Worm (Caenorhabditis elegans) whole organism, L4/young adult: ENCODE measurements around the gene Y1A5A.1.

Experiments
- W03F9.2 ChIP-seq: fragments of 150-350 bp; optimal IDR thresholded peaks from 2 replicates; lab custom pipeline; 2014; ENCODE audit warnings: missing biosample characterization, missing genetic modification characterization
- him-1 ChIP-seq: sonication (generic microtip); optimal IDR thresholded peaks from 2 replicates; lab custom pipeline; 2016; ENCODE audit warnings: missing genotype, missing genetic modification reagents, missing genetic modification characterization, missing compliant biosample characterization

DNA sequence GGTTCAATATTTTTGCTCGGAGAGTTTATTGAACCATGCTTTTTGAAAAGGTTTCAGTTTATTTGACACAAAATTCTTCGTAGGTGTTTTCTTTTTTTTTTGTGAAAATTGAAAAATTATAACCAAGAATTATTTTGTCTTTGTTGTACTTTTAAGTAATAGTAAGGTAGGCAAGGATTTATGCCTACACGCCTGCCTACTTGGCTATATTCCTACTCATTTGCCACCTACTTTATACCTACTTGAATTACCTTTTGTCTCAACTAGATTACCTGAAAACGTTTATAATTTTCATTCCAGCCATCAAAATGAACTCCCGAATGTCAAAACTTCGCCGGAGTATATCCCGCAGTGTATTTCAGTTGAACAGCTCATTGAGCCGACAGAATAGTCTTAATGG, 25.6 kb upstream of the Y1A5A.1 start, which contains the start of gene C36E8.4:
- TF ChIP-seq W03F9.2 (no peak), him-1 (no peak)
